Worm (Caenorhabditis elegans) whole organism, L4 larva: ENCODE data around the gene ZK666.1.

Source experiments
- F10B5.3 ChIP-seq: sonication (generic microtip); optimal IDR thresholded peaks from 2 replicates; lab custom pipeline; 2016; ENCODE audit warnings: mild to moderate bottlenecking, missing genetic modification characterization, missing compliant biosample characterization
- F26F4.8 ChIP-seq: fragments of 200-800 bp; sonication (Bioruptor generic); conservative IDR thresholded peaks from 2 replicates; pipeline ENCODE4 v1.3.6; 2022; ENCODE audit warnings: missing genetic modification characterization, missing compliant biosample characterization
- F37D6.2 ChIP-seq: sonication (generic microtip); optimal IDR thresholded peaks from 2 replicates; lab custom pipeline; 2016; ENCODE audit warnings: mild to moderate bottlenecking, missing genetic modification characterization, missing compliant biosample characterization
- R02D3.7 ChIP-seq: fragments of 150-350 bp; sonication (generic microtip); optimal IDR thresholded peaks from 3 replicates; lab custom pipeline; 2014; ENCODE audit warnings: missing biosample characterization, missing genetic modification characterization
- T20F7.1 ChIP-seq: fragments of 200-800 bp; sonication (Bioruptor generic); optimal IDR thresholded peaks from 2 replicates; lab custom pipeline; 2018; ENCODE audit warnings: mild to moderate bottlenecking, missing genetic modification characterization, missing compliant biosample characterization
- Y105C5A.15 ChIP-seq: fragments of 200-800 bp; sonication (Bioruptor generic); IDR thresholded peaks from 2 replicates; pipeline ENCODE4 v1.3.6; 2022; ENCODE audit warnings: missing genetic modification characterization, missing compliant biosample characterization
- Y5F2A.4 ChIP-seq: fragments of 200-800 bp; sonication (Bioruptor generic); optimal IDR thresholded peaks from 2 replicates; lab custom pipeline; 2018; ENCODE audit warnings: mild to moderate bottlenecking, missing genetic modification characterization, missing compliant biosample characterization
- aha-1 ChIP-seq: fragments of 150-350 bp; peaks from one replicate; lab custom pipeline; 2014; ENCODE audit warnings: missing biosample characterization, missing genetic modification characterization
- aly-2 ChIP-seq: sonication (generic microtip); optimal IDR thresholded peaks from 2 replicates; lab custom pipeline; 2018; ENCODE audit warnings: missing biosample characterization, missing genetic modification characterization
- attf-4 ChIP-seq: sonication (generic microtip); optimal IDR thresholded peaks from 3 replicates; lab custom pipeline; 2017; ENCODE audit warnings: missing biosample characterization, missing genetic modification characterization
- ceh-20 ChIP-seq: fragments of 200-800 bp; sonication (Bioruptor generic); IDR thresholded peaks from 2 replicates; pipeline ENCODE4 v1.3.6; 2022; ENCODE audit warnings: missing genetic modification reagents, missing genetic modification characterization, missing compliant biosample characterization
- ceh-28 ChIP-seq: fragments of 150-350 bp; optimal IDR thresholded peaks from 2 replicates; lab custom pipeline; 2014; ENCODE audit warnings: missing biosample characterization, missing genetic modification reagents, missing genetic modification characterization
- ces-1 ChIP-seq: fragments of 150-350 bp; sonication (generic microtip); optimal IDR thresholded peaks from 4 replicates; lab custom pipeline; 2014; ENCODE audit warnings: missing biosample characterization, missing genetic modification reagents, missing genetic modification characterization
- cey-2 ChIP-seq: sonication (generic microtip); optimal IDR thresholded peaks from 3 replicates; lab custom pipeline; 2017; ENCODE audit warnings: missing genetic modification characterization, mild to moderate bottlenecking, missing compliant biosample characterization, antibody characterized with exemption, borderline replicate concordance; ENCODE audit not compliant: insufficient read depth
- daf-12 ChIP-seq: fragments of 150-350 bp; optimal IDR thresholded peaks from 2 replicates; lab custom pipeline; 2014; ENCODE audit warnings: missing biosample characterization, missing genetic modification reagents, missing genetic modification characterization
- daf-16 ChIP-seq, 3 experiments: sonication (generic microtip); optimal IDR thresholded peaks; 2 replicates each; lab custom pipeline; 2016 to 2017; ENCODE audit warnings: missing genetic modification characterization in 3 of 3, missing genetic modification reagents in 3 of 3, mild to moderate bottlenecking in 2 of 3, missing compliant biosample characterization in 2 of 3, missing biosample characterization in 1 of 3, moderate library complexity in 1 of 3
- egl-43 ChIP-seq: fragments of 200-800 bp; sonication (Bioruptor generic); IDR thresholded peaks from 2 replicates; pipeline ENCODE4 v1.3.6; 2022; ENCODE audit warnings: missing genetic modification reagents, missing genetic modification characterization, missing compliant biosample characterization
- hlh-11 ChIP-seq: fragments of 200-800 bp; sonication (Bioruptor generic); optimal IDR thresholded peaks from 2 replicates; lab custom pipeline; 2018; ENCODE audit warnings: mild to moderate bottlenecking, missing genetic modification characterization, missing compliant biosample characterization
- hmg-1.1 ChIP-seq: fragments of 200-800 bp; sonication (Bioruptor generic); IDR thresholded peaks from 2 replicates; pipeline ENCODE4 v1.3.6; 2022; ENCODE audit warnings: missing genetic modification reagents, missing genetic modification characterization, missing compliant biosample characterization
- lin-15B ChIP-seq: fragments of 150-350 bp; sonication (generic microtip); optimal IDR thresholded peaks from 3 replicates; lab custom pipeline; 2014; ENCODE audit warnings: missing biosample characterization, missing genetic modification characterization
- lin-29 ChIP-seq: fragments of 200-800 bp; sonication (Bioruptor generic); IDR thresholded peaks from 2 replicates; pipeline ENCODE4 v1.3.6; 2022; ENCODE audit warnings: missing genetic modification reagents, missing genetic modification characterization, missing compliant biosample characterization
- lir-3 ChIP-seq: sonication (generic microtip); optimal IDR thresholded peaks from 2 replicates; lab custom pipeline; 2016; ENCODE audit warnings: mild to moderate bottlenecking, missing genetic modification characterization, missing compliant biosample characterization
- madf-5 ChIP-seq, 2 experiments: fragments of 200-800 bp; sonication (Bioruptor generic); IDR thresholded peaks; 2 replicates each; pipeline ENCODE4 v1.3.6; 2022; ENCODE audit warnings: missing compliant biosample characterization in 2 of 2, missing genetic modification characterization in 2 of 2
- madf-9 ChIP-seq: fragments of 200-800 bp; sonication (Bioruptor generic); conservative IDR thresholded peaks from 2 replicates; pipeline ENCODE4 v1.3.6; 2022; ENCODE audit warnings: missing genetic modification reagents, missing genetic modification characterization, missing compliant biosample characterization
- nhr-11 ChIP-seq: fragments of 150-350 bp; optimal IDR thresholded peaks from 2 replicates; lab custom pipeline; 2014; ENCODE audit warnings: missing biosample characterization, missing genetic modification characterization
- nhr-111 ChIP-seq: fragments of 200-800 bp; sonication (Bioruptor generic); optimal IDR thresholded peaks from 2 replicates; lab custom pipeline; 2018; ENCODE audit warnings: mild to moderate bottlenecking, missing genetic modification characterization, missing compliant biosample characterization
- nhr-237 ChIP-seq: sonication (generic microtip); optimal IDR thresholded peaks from 2 replicates; lab custom pipeline; 2017; ENCODE audit warnings: missing biosample characterization, missing genetic modification characterization
- nhr-25 ChIP-seq: sonication (generic microtip); optimal IDR thresholded peaks from 2 replicates; lab custom pipeline; 2017; ENCODE audit warnings: missing genetic modification characterization, mild to moderate bottlenecking, missing compliant biosample characterization, antibody characterized with exemption, moderate library complexity, borderline replicate concordance; ENCODE audit not compliant: insufficient read depth
- nhr-76 ChIP-seq: fragments of 150-350 bp; optimal IDR thresholded peaks from 2 replicates; lab custom pipeline; 2014; ENCODE audit warnings: missing biosample characterization, missing genetic modification characterization
- pha-4 ChIP-seq, 2 experiments: fragments of 150-350 bp in 1 of 2; fragments of 200-800 bp in 1 of 2; sonication (Bioruptor generic) in 1 of 2; IDR thresholded peaks in 1 of 2; optimal IDR thresholded peaks in 1 of 2; 2 replicates each; pipeline versions ENCODE4 v1.3.6 to Lab custom; 2014 to 2022; ENCODE audit warnings: missing genetic modification characterization in 2 of 2, missing genetic modification reagents in 2 of 2, missing biosample characterization in 1 of 2, missing compliant biosample characterization in 1 of 2
- sdz-12 ChIP-seq: fragments of 200-800 bp; sonication (Bioruptor generic); optimal IDR thresholded peaks from 2 replicates; lab custom pipeline; 2018; ENCODE audit warnings: mild to moderate bottlenecking, missing genetic modification characterization, missing compliant biosample characterization
- spr-1 ChIP-seq: sonication (generic microtip); optimal IDR thresholded peaks from 2 replicates; lab custom pipeline; 2016; ENCODE audit warnings: mild to moderate bottlenecking, missing genetic modification characterization, missing compliant biosample characterization
- tag-97 ChIP-seq: fragments of 200-800 bp; sonication (Bioruptor generic); IDR thresholded peaks from 2 replicates; pipeline ENCODE4 v1.3.6; 2022; ENCODE audit warnings: missing genetic modification characterization, missing compliant biosample characterization
- tra-1 ChIP-seq: fragments of 200-800 bp; sonication (Bioruptor generic); IDR thresholded peaks from 2 replicates; pipeline ENCODE4 v1.3.6; 2022; ENCODE audit warnings: missing genetic modification reagents, missing genetic modification characterization, missing compliant biosample characterization
- unc-62 ChIP-seq, 3 experiments: fragments of 150-350 bp in 1 of 3; sonication (generic microtip); optimal IDR thresholded peaks in 2 of 3; peaks in 1 of 3; 1 replicate in 1 of 3; 2 replicates in 2 of 3; lab custom pipeline; 2014 to 2017; ENCODE audit warnings: missing biosample characterization in 3 of 3, missing genetic modification characterization in 3 of 3, missing genetic modification reagents in 3 of 3, missing genotype in 1 of 3
- vab-7 ChIP-seq: fragments of 200-800 bp; sonication (Bioruptor generic); IDR thresholded peaks from 2 replicates; pipeline ENCODE4 v1.3.6; 2022; ENCODE audit warnings: missing genetic modification reagents, missing genetic modification characterization, missing compliant biosample characterization
- zfp-2 ChIP-seq: sonication (generic microtip); optimal IDR thresholded peaks from 2 replicates; lab custom pipeline; 2016; ENCODE audit warnings: mild to moderate bottlenecking, missing genetic modification characterization, missing compliant biosample characterization
- zip-11 ChIP-seq: fragments of 200-800 bp; sonication (Bioruptor generic); IDR thresholded peaks from 2 replicates; pipeline ENCODE4 v1.3.6; 2022; ENCODE audit warnings: missing genetic modification characterization, missing compliant biosample characterization

The ZK666.1 gene

DNA sequence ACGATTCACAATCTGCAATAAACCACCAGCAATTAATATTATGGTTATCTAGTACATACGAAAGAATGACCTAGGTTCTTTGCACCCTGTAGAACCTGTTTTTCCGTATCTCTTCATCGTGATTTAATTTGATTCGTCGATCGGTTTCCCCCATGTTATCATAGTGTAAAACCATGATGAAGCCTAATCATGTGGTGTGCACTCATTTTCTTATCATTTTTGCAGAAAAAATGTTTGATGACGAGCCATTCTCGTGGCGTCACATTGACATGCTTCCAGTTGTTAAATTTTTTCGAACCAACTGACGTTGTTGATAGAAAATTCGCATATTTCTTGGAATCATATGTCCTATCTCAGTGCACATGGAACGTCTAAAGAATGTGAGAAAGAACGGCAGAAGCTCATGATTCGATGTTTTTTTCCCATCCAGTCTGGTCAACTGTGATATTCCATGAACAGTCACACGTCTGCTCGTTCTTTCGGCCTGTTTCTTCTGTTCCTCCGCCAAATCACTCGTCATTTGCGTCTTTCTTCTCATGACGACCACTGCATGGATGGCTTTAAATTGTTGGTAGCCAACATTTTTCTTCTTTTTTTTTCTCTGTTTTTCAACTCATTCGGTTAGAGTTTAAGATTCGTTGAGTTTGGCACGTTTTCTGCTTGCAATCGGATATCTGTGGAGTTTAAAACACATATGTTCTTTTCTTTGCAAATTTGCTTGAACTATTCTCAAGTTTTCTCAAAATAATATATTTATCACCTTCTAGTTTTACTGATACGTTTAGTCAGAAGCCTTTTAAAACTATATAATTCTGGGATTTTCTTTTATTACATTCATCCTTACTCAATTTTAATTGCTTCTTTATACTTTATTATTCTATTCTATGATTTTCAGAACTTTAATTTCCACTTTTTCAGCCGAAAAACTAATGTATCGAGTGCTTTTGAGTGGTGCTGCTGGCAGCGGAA, 23.5 kb downstream of the ZK666.1 start, which contains the start of gene ZK673.2 (continued):
- no peak for TF ChIP-seq zip-11 (GFP tag; lab: Robert Waterston, UW)
- TF ChIP-seq ceh-28 (tag; lab: Kevin White, UChicago) = no peak
- TF ChIP-seq R02D3.7 (tag; lab: Kevin White, UChicago) = no peak
- no peak for TF ChIP-seq nhr-237
- no peak for TF ChIP-seq F10B5.3
- peak; percentile 67 for TF ChIP-seq tra-1 (GFP tag; lab: Robert Waterston, UW)
- peak in 1 of 2 experiments; percentile 99 for TF ChIP-seq unc-62 (GFP tag; optimal IDR thresholded peaks at IDR 0.05 in 1 of 2; lab: Kevin White, UChicago)
- no peak for TF ChIP-seq unc-62 (tag; optimal IDR thresholded peaks at IDR 0.05; lab: Kevin White, UChicago)
- TF ChIP-seq aly-2 = no peak
- TF ChIP-seq F37D6.2 (tag; lab: Kevin White, UChicago) = no peak
- TF ChIP-seq nhr-25 (tag; lab: Kevin White, UChicago) = no peak
- TF ChIP-seq spr-1 (tag; lab: Kevin White, UChicago) = no peak
- TF ChIP-seq lin-29 (GFP tag; lab: Robert Waterston, UW) = no peak
- no peak for TF ChIP-seq F26F4.8 (GFP tag; lab: Robert Waterston, UW)
- no peak for TF ChIP-seq daf-12 (tag; lab: Kevin White, UChicago)
- no peak for TF ChIP-seq lir-3 (tag; lab: Kevin White, UChicago)
- TF ChIP-seq vab-7 = no peak
- TF ChIP-seq aha-1 (tag; lab: Kevin White, UChicago) = peak; percentile 29
- peak in 1 of 2 experiments; percentile 28 for TF ChIP-seq daf-16 (GFP tag; optimal IDR thresholded peaks at IDR 0.05; lab: Kevin White, UChicago)
- peak; percentile 61 for TF ChIP-seq daf-16 (tag; optimal IDR thresholded peaks at IDR 0.05; lab: Kevin White, UChicago)
- peak; percentile 89 for TF ChIP-seq hlh-11
- TF ChIP-seq Y105C5A.15 = no peak
- TF ChIP-seq zfp-2 (tag; lab: Kevin White, UChicago) = no peak
- TF ChIP-seq attf-4 = no peak
- TF ChIP-seq ces-1 = no peak
- TF ChIP-seq nhr-111 (GFP tag; lab: Kevin White, UChicago) = no peak
- no peak for TF ChIP-seq Y5F2A.4 (GFP tag; lab: Kevin White, UChicago)
- TF ChIP-seq tag-97 (GFP tag; lab: Robert Waterston, UW) = no peak
- TF ChIP-seq madf-9 (GFP tag; lab: Robert Waterston, UW) = no peak
- TF ChIP-seq hmg-1.1 (GFP tag; lab: Robert Waterston, UW) = no peak
- peak; percentile 6; the same call in 1 of the 2 replicates for TF ChIP-seq pha-4 (GFP tag; IDR thresholded peaks at IDR 0.05; lab: Robert Waterston, UW)
- no peak for TF ChIP-seq pha-4 (tag; optimal IDR thresholded peaks at IDR 0.05; lab: Kevin White, UChicago)
- peak; percentile 58 for TF ChIP-seq T20F7.1
- no peak for TF ChIP-seq lin-15B
- no peak for TF ChIP-seq nhr-76 (tag; lab: Kevin White, UChicago)

DNA sequence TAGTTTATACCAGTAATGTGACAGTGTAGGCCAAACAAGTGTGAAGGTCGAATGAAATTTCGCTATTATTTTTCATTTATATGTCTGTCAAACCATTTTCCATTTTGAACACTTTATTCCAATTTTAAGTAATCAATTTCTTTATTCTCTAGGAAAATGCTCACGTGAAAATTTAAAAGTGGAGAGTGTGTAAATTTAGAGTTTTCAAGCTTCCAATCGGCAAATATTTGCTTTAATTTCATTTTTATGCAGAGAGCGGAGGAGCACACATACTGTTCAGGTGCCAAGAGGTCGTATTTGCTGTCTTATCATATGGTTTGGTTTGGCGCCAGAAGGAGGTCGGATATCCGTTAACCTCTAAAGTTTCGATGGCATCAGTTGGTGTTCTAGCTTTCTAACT, 24.3 kb downstream of the ZK666.1 start:
- TF ChIP-seq nhr-111 (GFP tag; lab: Kevin White, UChicago) (no peak), ceh-20 (GFP tag; lab: Robert Waterston, UW) (0 out of 2 replicates have a peak, but pooled peaks have one; percentile 19), madf-9 (GFP tag; lab: Robert Waterston, UW) (no peak), egl-43 (GFP tag; lab: Robert Waterston, UW) (0 out of 2 replicates have a peak, but pooled peaks have one; percentile 14), tag-97 (GFP tag; lab: Robert Waterston, UW) (no peak), sdz-12 (GFP tag; lab: Kevin White, UChicago) (peak; percentile 44), madf-5 (GFP tag; IDR thresholded peaks at IDR 0.05; lab: Robert Waterston, UW) (0 out of 4 replicates have a peak, but pooled peaks of 1 of the 2 experiments have one; percentile 11), cey-2 (no peak), nhr-11 (tag; lab: Kevin White, UChicago) (peak; percentile 33), aha-1 (tag; lab: Kevin White, UChicago) (peak; percentile 74), nhr-237 (no peak)
